Worm (Caenorhabditis elegans) whole organism, L2 larva: ENCODE measurements around the gene Y57G11C.31.

Source experiments
- R02D3.7 ChIP-seq: fragments of 150-350 bp; optimal IDR thresholded peaks from 2 replicates; lab custom pipeline; 2014; ENCODE audit warnings: missing biosample characterization, missing genetic modification characterization
- ZK546.5 ChIP-seq: sonication (generic microtip); optimal IDR thresholded peaks from 2 replicates; lab custom pipeline; 2017; ENCODE audit warnings: missing biosample characterization, missing genetic modification characterization
- aly-2 ChIP-seq: fragments of 150-350 bp; optimal IDR thresholded peaks from 2 replicates; lab custom pipeline; 2014; ENCODE audit warnings: missing biosample characterization, missing genetic modification characterization
- ama-1 ChIP-seq: fragments of 150-350 bp; optimal IDR thresholded peaks from 2 replicates; lab custom pipeline; 2018; ENCODE audit warnings: inconsistent platforms
- blmp-1 ChIP-seq: sonication (generic microtip); optimal IDR thresholded peaks from 2 replicates; lab custom pipeline; 2017; ENCODE audit warnings: missing genetic modification characterization, mild to moderate bottlenecking, missing compliant biosample characterization, antibody characterized with exemption, moderate library complexity; ENCODE audit not compliant: insufficient read depth
- ceh-82 ChIP-seq: fragments of 150-350 bp; optimal IDR thresholded peaks from 2 replicates; lab custom pipeline; 2014; ENCODE audit warnings: missing biosample characterization, missing genetic modification characterization
- dmd-4 ChIP-seq: sonication (generic microtip); optimal IDR thresholded peaks from 2 replicates; lab custom pipeline; 2017; ENCODE audit warnings: missing biosample characterization, missing genetic modification characterization
- elt-1 ChIP-seq: fragments of 150-350 bp; optimal IDR thresholded peaks from 2 replicates; lab custom pipeline; 2014; ENCODE audit warnings: missing biosample characterization, missing genetic modification characterization
- elt-3 ChIP-seq: sonication (generic microtip); optimal IDR thresholded peaks from 2 replicates; lab custom pipeline; 2017; ENCODE audit warnings: missing biosample characterization, missing genetic modification characterization
- gmeb-1 ChIP-seq: fragments of 150-350 bp; optimal IDR thresholded peaks from 2 replicates; lab custom pipeline; 2014; ENCODE audit warnings: missing biosample characterization, missing genetic modification characterization
- lin-11 ChIP-seq: fragments of 150-350 bp; sonication (generic microtip); optimal IDR thresholded peaks from 2 replicates; lab custom pipeline; 2014; ENCODE audit warnings: missing biosample characterization, missing genetic modification characterization, inconsistent platforms, mixed read lengths
- lin-39 ChIP-seq: fragments of 150-350 bp; optimal IDR thresholded peaks from 2 replicates; lab custom pipeline; 2014; ENCODE audit warnings: missing biosample characterization, missing genetic modification reagents, missing genetic modification characterization
- lsy-2 ChIP-seq, 2 experiments: fragments of 150-350 bp in 1 of 2; sonication (generic microtip) in 1 of 2; optimal IDR thresholded peaks; 2 replicates each; lab custom pipeline; 2014 to 2017; ENCODE audit warnings: missing biosample characterization in 2 of 2, missing genetic modification characterization in 2 of 2
- mab-5 ChIP-seq: fragments of 150-350 bp; optimal IDR thresholded peaks from 2 replicates; lab custom pipeline; 2014; ENCODE audit warnings: missing biosample characterization, missing genetic modification characterization
- mbf-1 ChIP-seq: sonication (generic microtip); optimal IDR thresholded peaks from 2 replicates; lab custom pipeline; 2017; ENCODE audit warnings: missing biosample characterization, missing genetic modification characterization
- mdl-1 ChIP-seq, 2 experiments: fragments of 150-350 bp in 1 of 2; sonication (generic microtip) in 1 of 2; optimal IDR thresholded peaks; 2 replicates each; lab custom pipeline; 2017; ENCODE audit warnings: missing biosample characterization in 2 of 2, missing genetic modification characterization in 2 of 2
- nhr-10 ChIP-seq: sonication (generic microtip); optimal IDR thresholded peaks from 2 replicates; lab custom pipeline; 2017; ENCODE audit warnings: missing biosample characterization, missing genetic modification characterization
- nhr-129 ChIP-seq: fragments of 150-350 bp; optimal IDR thresholded peaks from 2 replicates; lab custom pipeline; 2014; ENCODE audit warnings: missing biosample characterization, missing genetic modification characterization
- nhr-21 ChIP-seq: fragments of 150-350 bp; optimal IDR thresholded peaks from 2 replicates; lab custom pipeline; 2014; ENCODE audit warnings: missing biosample characterization, missing genetic modification characterization
- nhr-23 ChIP-seq: fragments of 150-350 bp; optimal IDR thresholded peaks from 2 replicates; lab custom pipeline; 2014; ENCODE audit warnings: missing biosample characterization, missing genetic modification reagents, missing genetic modification characterization
- nhr-237 ChIP-seq: fragments of 150-350 bp; optimal IDR thresholded peaks from 2 replicates; lab custom pipeline; 2014; ENCODE audit warnings: missing biosample characterization, missing genetic modification characterization
- nhr-25 ChIP-seq: fragments of 150-350 bp; sonication (generic microtip); optimal IDR thresholded peaks from 3 replicates; lab custom pipeline; 2014; ENCODE audit warnings: missing biosample characterization, missing genetic modification characterization
- nhr-6 ChIP-seq: fragments of 150-350 bp; optimal IDR thresholded peaks from 2 replicates; lab custom pipeline; 2014; ENCODE audit warnings: missing biosample characterization, missing genetic modification characterization
- nhr-77 ChIP-seq: fragments of 150-350 bp; optimal IDR thresholded peaks from 2 replicates; lab custom pipeline; 2014; ENCODE audit warnings: missing biosample characterization, missing genetic modification characterization
- sem-4 ChIP-seq: fragments of 150-350 bp; optimal IDR thresholded peaks from 2 replicates; lab custom pipeline; 2014; ENCODE audit warnings: missing biosample characterization, missing genetic modification reagents, missing genetic modification characterization
- skn-1 ChIP-seq: sonication (generic microtip); optimal IDR thresholded peaks from 2 replicates; lab custom pipeline; 2017; ENCODE audit warnings: missing biosample characterization, missing genetic modification characterization
- sma-9 ChIP-seq, 2 experiments: fragments of 150-350 bp in 1 of 2; sonication (generic microtip) in 1 of 2; optimal IDR thresholded peaks; 2 replicates each; lab custom pipeline; 2014 to 2016; ENCODE audit warnings: missing genetic modification characterization in 2 of 2, mild to moderate bottlenecking in 1 of 2, missing biosample characterization in 1 of 2, missing compliant biosample characterization in 1 of 2, missing genetic modification reagents in 1 of 2, moderate library complexity in 1 of 2
- snpc-4 ChIP-seq: fragments of 150-350 bp; optimal IDR thresholded peaks from 2 replicates; lab custom pipeline; 2014; ENCODE audit warnings: missing biosample characterization, missing genetic modification characterization
- unc-39 ChIP-seq: fragments of 150-350 bp; optimal IDR thresholded peaks from 2 replicates; lab custom pipeline; 2014; ENCODE audit warnings: missing biosample characterization, missing genetic modification characterization
- unc-55 ChIP-seq: fragments of 150-350 bp; sonication (generic microtip); optimal IDR thresholded peaks from 3 replicates; lab custom pipeline; 2014; ENCODE audit warnings: missing biosample characterization, missing genetic modification reagents, missing genetic modification characterization
- unc-62 ChIP-seq: fragments of 150-350 bp; optimal IDR thresholded peaks from 2 replicates; lab custom pipeline; 2014; ENCODE audit warnings: missing biosample characterization, missing genetic modification reagents, missing genetic modification characterization
- zag-1 ChIP-seq: fragments of 150-350 bp; optimal IDR thresholded peaks from 2 replicates; lab custom pipeline; 2014; ENCODE audit warnings: missing biosample characterization, missing genetic modification characterization
- ztf-1 ChIP-seq: fragments of 200-800 bp; sonication (Bioruptor generic); conservative IDR thresholded peaks from 2 replicates; pipeline ENCODE4 v1.3.6; 2022; ENCODE audit warnings: missing genetic modification characterization, missing compliant biosample characterization
- ztf-4 ChIP-seq: fragments of 150-350 bp; optimal IDR thresholded peaks from 2 replicates; lab custom pipeline; 2014; ENCODE audit warnings: missing biosample characterization, missing genetic modification characterization

The Y57G11C.31 gene

DNA sequence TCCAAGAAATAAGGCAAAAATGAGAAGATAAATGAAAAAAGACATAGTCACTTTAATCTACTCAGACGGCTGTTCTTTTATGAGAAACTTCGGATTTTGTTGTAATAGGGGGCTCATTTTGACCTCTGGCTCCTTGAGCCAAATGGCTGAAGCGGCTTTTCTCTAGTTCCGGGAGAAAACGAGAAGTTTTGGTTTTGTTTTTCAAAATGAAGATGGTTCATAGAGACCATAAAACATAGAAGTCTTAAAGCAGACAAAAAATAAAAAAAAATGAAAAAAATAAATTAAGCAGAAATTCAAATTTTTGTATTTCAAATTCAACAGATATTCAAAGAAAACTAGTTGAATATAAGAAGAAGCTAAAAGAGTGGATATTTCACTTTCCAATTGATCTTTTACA, 29.1 kb downstream of the Y57G11C.31 start, which contains the start of gene Y57G11C.41:
Y57G11C.41 (minus strand) TSS at position 101 of the 400 bp plus-strand sequence.
- TF ChIP-seq nhr-77 (tag; lab: Kevin White, UChicago): no peak
- TF ChIP-seq, all 48 proteins: peak for 0

DNA sequence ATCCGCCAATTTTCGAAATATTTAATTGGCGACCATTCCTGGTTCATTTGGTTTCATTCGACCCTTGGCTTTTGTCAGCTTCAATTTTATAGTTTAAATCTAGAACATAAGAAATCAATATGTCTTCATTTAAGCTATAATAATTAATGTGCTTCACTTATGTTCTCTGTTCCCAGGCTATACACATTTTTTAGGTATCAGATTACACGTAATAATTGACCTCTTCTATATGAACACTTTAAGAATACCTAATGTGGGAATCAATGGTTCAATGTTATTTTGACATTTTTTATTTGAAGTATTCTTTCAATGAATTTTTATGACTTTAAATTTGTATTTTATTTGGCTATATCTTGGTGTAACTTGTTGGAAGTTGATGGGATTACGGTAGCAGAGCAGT, 32.1 kb downstream of the Y57G11C.31 start, which contains the start of gene lgc-7:
lgc-7 (plus strand) TSS at position 301 of the 400 bp plus-strand sequence.
- no peak for TF ChIP-seq lin-39
- TF ChIP-seq nhr-237 (tag; lab: Kevin White, UChicago): no peak
- no peak for TF ChIP-seq ama-1 (lab: Kevin White, UChicago)
- TF ChIP-seq ztf-1 (GFP tag; lab: Robert Waterston, UW): no peak
- TF ChIP-seq ZK546.5 (tag; lab: Kevin White, UChicago): no peak
- no peak for TF ChIP-seq mdl-1 (tag; optimal IDR thresholded peaks at IDR 0.05; lab: Kevin White, UChicago)
- no peak for TF ChIP-seq lin-11 (tag; lab: Kevin White, UChicago)
- no peak for TF ChIP-seq skn-1
- no peak for TF ChIP-seq aly-2 (tag; lab: Kevin White, UChicago)
- no peak for TF ChIP-seq R02D3.7
- TF ChIP-seq blmp-1 (tag; lab: Kevin White, UChicago): no peak
- TF ChIP-seq sma-9 (GFP tag; optimal IDR thresholded peaks at IDR 0.05; lab: Kevin White, UChicago): no peak
- no peak for TF ChIP-seq sma-9 (tag; optimal IDR thresholded peaks at IDR 0.05; lab: Kevin White, UChicago)
- no peak for TF ChIP-seq nhr-6 (tag; lab: Kevin White, UChicago)
- TF ChIP-seq unc-39 (tag; lab: Kevin White, UChicago): no peak
- no peak for TF ChIP-seq nhr-25 (tag; lab: Kevin White, UChicago)
- no peak for TF ChIP-seq nhr-10 (tag; lab: Kevin White, UChicago)
- TF ChIP-seq sem-4 (tag; lab: Kevin White, UChicago): no peak
- TF ChIP-seq lsy-2 (tag; optimal IDR thresholded peaks at IDR 0.05; lab: Kevin White, UChicago): no peak

DNA sequence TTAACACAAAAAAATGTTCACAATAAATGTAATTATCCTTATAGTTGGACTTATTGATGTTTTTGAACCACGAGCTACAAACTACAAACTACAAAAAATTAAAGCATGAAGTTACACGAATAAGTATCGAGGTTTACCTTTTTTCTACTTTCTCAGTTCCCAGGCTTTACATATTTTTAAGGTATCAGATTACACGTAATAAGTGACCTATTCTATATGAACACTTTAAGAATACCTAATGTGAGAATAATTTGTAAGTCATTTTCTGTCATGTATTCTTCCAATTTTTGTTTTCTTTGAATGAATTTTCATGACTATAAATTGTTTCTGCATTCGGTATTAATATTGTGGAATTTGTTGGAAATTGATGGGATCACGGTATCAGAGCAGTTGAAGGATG, 38.3 kb downstream of the Y57G11C.31 start, which contains the start of gene lgc-8:
lgc-8 (plus strand) TSS at position 301 of the 400 bp plus-strand sequence.
- TF ChIP-seq mdl-1 (tag; optimal IDR thresholded peaks at IDR 0.05; lab: Kevin White, UChicago) (no peak), sma-9 (GFP tag; optimal IDR thresholded peaks at IDR 0.05; lab: Kevin White, UChicago) (no peak), sma-9 (tag; optimal IDR thresholded peaks at IDR 0.05; lab: Kevin White, UChicago) (no peak), ztf-4 (no peak), snpc-4 (tag; lab: Kevin White, UChicago) (no peak), ceh-82 (tag; lab: Kevin White, UChicago) (no peak), sem-4 (tag; lab: Kevin White, UChicago) (no peak), nhr-129 (tag; lab: Kevin White, UChicago) (no peak), gmeb-1 (no peak)

DNA sequence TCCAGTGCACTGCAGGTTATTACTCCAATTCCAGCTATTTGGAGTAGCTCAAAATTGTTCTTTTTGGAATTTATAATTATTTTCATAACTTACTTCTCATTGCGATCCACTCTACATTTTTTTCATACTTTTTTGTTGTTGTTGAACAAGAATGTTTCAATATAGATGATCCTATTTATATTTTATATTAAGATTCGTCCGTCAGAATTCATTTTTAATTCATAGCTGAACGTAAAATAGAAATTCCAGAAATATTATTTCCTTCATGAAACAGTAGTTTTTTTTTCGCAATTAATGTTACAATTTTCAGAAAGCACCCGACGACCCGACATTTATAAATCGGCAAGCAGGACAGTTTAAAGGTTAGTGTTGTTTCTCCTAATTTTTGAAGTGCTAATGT, 51.1 kb downstream of the Y57G11C.31 start, which contains the start of gene Y57G11C.42:
Y57G11C.42 (plus strand) TSS at position 301 of the 400 bp plus-strand sequence.
- no peak for TF ChIP-seq blmp-1 (tag; lab: Kevin White, UChicago)
- TF ChIP-seq aly-2 (tag; lab: Kevin White, UChicago): no peak
- TF ChIP-seq elt-3 (tag; lab: Kevin White, UChicago): no peak
- TF ChIP-seq dmd-4 (tag; lab: Kevin White, UChicago): no peak
- no peak for TF ChIP-seq nhr-23 (tag; lab: Kevin White, UChicago)
- TF ChIP-seq nhr-25 (tag; lab: Kevin White, UChicago): no peak
- no peak for TF ChIP-seq mdl-1 (tag; optimal IDR thresholded peaks at IDR 0.05; lab: Kevin White, UChicago)
- TF ChIP-seq unc-39 (tag; lab: Kevin White, UChicago): no peak
- TF ChIP-seq lin-11 (tag; lab: Kevin White, UChicago): no peak
- no peak for TF ChIP-seq nhr-6 (tag; lab: Kevin White, UChicago)
- no peak for TF ChIP-seq sem-4 (tag; lab: Kevin White, UChicago)
- no peak for TF ChIP-seq unc-62 (GFP tag; lab: Kevin White, UChicago)
- no peak for TF ChIP-seq nhr-21
- TF ChIP-seq mbf-1 (tag; lab: Kevin White, UChicago): no peak
- TF ChIP-seq ama-1 (lab: Kevin White, UChicago): no peak
- TF ChIP-seq elt-1 (tag; lab: Kevin White, UChicago): no peak
- no peak for TF ChIP-seq zag-1 (tag; lab: Kevin White, UChicago)
- TF ChIP-seq, all 48 proteins: peak for 0

DNA sequence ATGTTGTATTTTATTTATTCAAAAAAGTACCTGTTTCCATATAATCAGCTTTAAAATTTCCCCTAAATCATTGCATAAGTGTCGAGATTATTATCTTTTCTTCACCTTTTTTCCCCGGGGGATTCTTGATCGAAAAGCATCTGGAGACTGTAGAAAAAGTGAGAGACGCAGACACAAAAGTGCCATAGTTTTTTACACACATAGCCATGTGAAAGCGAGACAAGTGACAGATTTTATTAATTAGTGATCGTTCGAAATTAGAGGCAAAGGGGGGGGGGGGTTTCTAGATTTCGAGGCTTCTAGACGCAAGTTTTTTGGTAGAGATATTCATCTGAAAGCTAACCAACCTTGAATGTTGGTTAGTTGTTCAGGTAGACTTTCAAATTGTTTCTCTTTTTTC, 52.1 kb downstream of the Y57G11C.31 start:
- TF ChIP-seq mab-5 (no peak), ama-1 (lab: Kevin White, UChicago) (no peak), unc-55 (GFP tag; lab: Kevin White, UChicago) (no peak), nhr-25 (tag; lab: Kevin White, UChicago) (peak; percentile 36)
